Fruit fly (Drosophila melanogaster) whole organism, embryonic: ENCODE data around the gene Ir31a.

ENCODE experiments used
- Ada2b ChIP-seq: fragments of 200-800 bp; sonication (Bioruptor generic); IDR thresholded peaks from 2 replicates; pipeline ENCODE4 v1.3.6; 2022; ENCODE audit warnings: missing biosample characterization, missing genetic modification characterization
- CG1024 ChIP-seq: fragments of 200-800 bp; sonication (Bioruptor generic); IDR thresholded peaks from 2 replicates; pipeline ENCODE4 v1.3.6; 2022; ENCODE audit warnings: missing biosample characterization, missing genetic modification characterization
- CG11398 ChIP-seq: fragments of 200-800 bp; sonication (Bioruptor generic); optimal IDR thresholded peaks from 2 replicates; lab custom pipeline; 2016; ENCODE audit warnings: missing biosample characterization, missing genetic modification characterization
- CG11456 ChIP-seq: fragments of 200-800 bp; sonication (Bioruptor generic); IDR thresholded peaks from 3 replicates; pipeline ENCODE4 v1.3.6; 2022; ENCODE audit warnings: missing biosample characterization, missing genetic modification characterization
- CG11504 ChIP-seq: fragments of 200-800 bp; sonication (Bioruptor generic); optimal IDR thresholded peaks from 3 replicates; lab custom pipeline; 2019; ENCODE audit warnings: missing biosample characterization, mild to moderate bottlenecking, missing genetic modification characterization, moderate library complexity
- CG12299 ChIP-seq: fragments of 200-800 bp; sonication (Bioruptor generic); optimal IDR thresholded peaks from 2 replicates; lab custom pipeline; 2018; ENCODE audit warnings: missing biosample characterization, mild to moderate bottlenecking, missing genetic modification characterization
- CG12659 ChIP-seq: fragments of 200-800 bp; sonication (Bioruptor generic); optimal IDR thresholded peaks from 3 replicates; lab custom pipeline; 2017; ENCODE audit warnings: mild to moderate bottlenecking, missing biosample characterization, missing genetic modification reagents, missing genetic modification characterization
- CG13624 ChIP-seq: fragments of 200-800 bp; sonication (Bioruptor generic); optimal IDR thresholded peaks from 2 replicates; lab custom pipeline; 2016; ENCODE audit warnings: missing biosample characterization, missing genetic modification characterization
- CG15514 ChIP-seq: fragments of 200-800 bp; sonication (Bioruptor generic); optimal IDR thresholded peaks from 3 replicates; lab custom pipeline; 2017; ENCODE audit warnings: missing biosample characterization, missing genetic modification characterization, mild to moderate bottlenecking, moderate library complexity, missing genetic modification reagents
- CG17385 ChIP-seq: fragments of 200-800 bp; sonication (Bioruptor generic); optimal IDR thresholded peaks from 3 replicates; lab custom pipeline; 2018; ENCODE audit warnings: missing biosample characterization, mild to moderate bottlenecking, missing genetic modification characterization
- CG17802 ChIP-seq: fragments of 200-800 bp; sonication (Bioruptor generic); optimal IDR thresholded peaks from 2 replicates; lab custom pipeline; 2018; ENCODE audit warnings: missing biosample characterization, mild to moderate bottlenecking, missing genetic modification characterization, moderate library complexity
- CG4360 ChIP-seq: fragments of 200-800 bp; sonication (Bioruptor generic); IDR thresholded peaks from 2 replicates; pipeline ENCODE4 v1.3.6; 2022; ENCODE audit warnings: missing biosample characterization, missing genetic modification characterization
- CG4854 ChIP-seq: fragments of 200-800 bp; sonication (Bioruptor generic); optimal IDR thresholded peaks from 2 replicates; lab custom pipeline; 2016; ENCODE audit warnings: missing biosample characterization, missing genetic modification characterization, inconsistent platforms
- CG6175 ChIP-seq: fragments of 200-800 bp; sonication (Bioruptor generic); IDR thresholded peaks from 3 replicates; pipeline ENCODE4 v1.3.6; 2022; ENCODE audit warnings: missing biosample characterization, missing genetic modification characterization
- CG6254 ChIP-seq: fragments of 200-800 bp; sonication (Bioruptor generic); optimal IDR thresholded peaks from 3 replicates; lab custom pipeline; 2017; ENCODE audit warnings: mild to moderate bottlenecking, missing biosample characterization, missing genetic modification reagents, missing genetic modification characterization
- CG6272 ChIP-seq: fragments of 200-800 bp; sonication (Bioruptor generic); IDR thresholded peaks from 2 replicates; pipeline ENCODE4 v1.3.6; 2022; ENCODE audit warnings: missing biosample characterization, missing genetic modification characterization
- CG6791 ChIP-seq: fragments of 200-800 bp; sonication (Bioruptor generic); IDR thresholded peaks from 3 replicates; pipeline ENCODE4 v1.3.6; 2022; ENCODE audit warnings: missing biosample characterization, missing genetic modification characterization; ENCODE audit not compliant: partially characterized antibody
- CG9817 ChIP-seq: fragments of 200-800 bp; sonication (Bioruptor generic); optimal IDR thresholded peaks from 2 replicates; lab custom pipeline; 2018; ENCODE audit warnings: missing biosample characterization, mild to moderate bottlenecking, missing genetic modification characterization, moderate library complexity
- Dfd ChIP-seq, 2 experiments: fragments of >200 bp; optimal IDR thresholded peaks; 2 replicates each; lab custom pipeline; 2017; ENCODE audit warnings: missing biosample characterization in 2 of 2, missing genetic modification characterization in 2 of 2
- Dp ChIP-seq: fragments of 200-800 bp; sonication (Bioruptor generic); optimal IDR thresholded peaks from 2 replicates; lab custom pipeline; 2018; ENCODE audit warnings: missing biosample characterization, mild to moderate bottlenecking, missing genetic modification characterization, moderate library complexity
- HLH3B ChIP-seq: fragments of 200-800 bp; sonication (Bioruptor generic); IDR thresholded peaks from 2 replicates; pipeline ENCODE4 v1.3.6; 2022; ENCODE audit warnings: missing biosample characterization, missing genetic modification characterization
- Hmr ChIP-seq: fragments of 200-800 bp; sonication (Bioruptor generic); optimal IDR thresholded peaks from 3 replicates; lab custom pipeline; 2017; ENCODE audit warnings: mild to moderate bottlenecking, missing biosample characterization, missing genetic modification reagents, missing genetic modification characterization
- MBD-R2 ChIP-seq: fragments of 200-800 bp; sonication (Bioruptor generic); IDR thresholded peaks from 2 replicates; pipeline ENCODE4 v1.3.6; 2022; ENCODE audit warnings: missing biosample characterization, missing genetic modification characterization
- Max ChIP-seq: fragments of 200-800 bp; sonication (Bioruptor generic); optimal IDR thresholded peaks from 2 replicates; lab custom pipeline; 2016; ENCODE audit warnings: missing biosample characterization, mild to moderate bottlenecking, missing genetic modification characterization
- Mes4 ChIP-seq: fragments of 200-800 bp; sonication (Bioruptor generic); optimal IDR thresholded peaks from 2 replicates; lab custom pipeline; 2016; ENCODE audit warnings: missing biosample characterization, missing genetic modification characterization
- Optix ChIP-seq: fragments of 200-800 bp; sonication (Bioruptor generic); IDR thresholded peaks from 3 replicates; pipeline ENCODE4 v1.3.6; 2022; ENCODE audit warnings: missing biosample characterization, missing genetic modification characterization
- Rx ChIP-seq: fragments of 200-800 bp; sonication (Bioruptor generic); IDR thresholded peaks from 2 replicates; pipeline ENCODE4 v1.3.6; 2022; ENCODE audit warnings: missing biosample characterization, missing genetic modification characterization
- Sry-δ ChIP-seq: fragments of 200-800 bp; sonication (Bioruptor generic); optimal IDR thresholded peaks from 2 replicates; lab custom pipeline; 2016; ENCODE audit warnings: missing biosample characterization, missing genetic modification characterization
- Ssrp ChIP-seq: fragments of 200-800 bp; sonication (Bioruptor generic); optimal IDR thresholded peaks from 2 replicates; lab custom pipeline; 2018; ENCODE audit warnings: missing biosample characterization, mild to moderate bottlenecking, missing genetic modification characterization, moderate library complexity
- abd-A ChIP-seq: fragments of 200-800 bp; sonication (Bioruptor generic); optimal IDR thresholded peaks from 3 replicates; lab custom pipeline; 2019; ENCODE audit warnings: missing biosample characterization, mild to moderate bottlenecking, missing genetic modification characterization, moderate library complexity
- ato ChIP-seq: fragments of 200-800 bp; sonication (Bioruptor generic); IDR thresholded peaks from 2 replicates; pipeline ENCODE4 v1.3.6; 2022; ENCODE audit warnings: missing biosample characterization, missing genetic modification characterization; ENCODE audit not compliant: partially characterized antibody
- az2 ChIP-seq: fragments of 200-800 bp; sonication (Bioruptor generic); optimal IDR thresholded peaks from 3 replicates; lab custom pipeline; 2016; ENCODE audit warnings: missing biosample characterization, missing genetic modification characterization
- bab2 ChIP-seq: fragments of 200-800 bp; sonication (Bioruptor generic); optimal IDR thresholded peaks from 2 replicates; lab custom pipeline; 2016; ENCODE audit warnings: missing biosample characterization, missing genetic modification characterization
- cato ChIP-seq: fragments of 200-800 bp; sonication (Bioruptor generic); optimal IDR thresholded peaks from 2 replicates; lab custom pipeline; 2016; ENCODE audit warnings: missing biosample characterization, missing genetic modification characterization, borderline replicate concordance
- chinmo ChIP-seq: fragments of 200-800 bp; sonication (Bioruptor generic); IDR thresholded peaks from 4 replicates; pipeline ENCODE4 v1.3.6; 2022; ENCODE audit warnings: missing biosample characterization, missing genetic modification characterization; ENCODE audit not compliant: partially characterized antibody
- ci ChIP-seq: fragments of 200-800 bp; sonication (Bioruptor generic); IDR thresholded peaks from 3 replicates; pipeline ENCODE4 v1.3.6; 2022; ENCODE audit warnings: missing biosample characterization, missing genetic modification characterization
- cwo ChIP-seq: fragments of 200-800 bp; sonication (Bioruptor generic); optimal IDR thresholded peaks from 3 replicates; lab custom pipeline; 2017; ENCODE audit warnings: missing biosample characterization, missing genetic modification characterization, mild to moderate bottlenecking, moderate library complexity, missing genetic modification reagents
- dan ChIP-seq: fragments of 200-800 bp; sonication (Bioruptor generic); IDR thresholded peaks from 2 replicates; pipeline ENCODE4 v1.3.6; 2022; ENCODE audit warnings: missing biosample characterization, missing genetic modification characterization
- jumu ChIP-seq: fragments of 200-800 bp; sonication (Bioruptor generic); optimal IDR thresholded peaks from 3 replicates; lab custom pipeline; 2016; ENCODE audit warnings: missing biosample characterization, missing genetic modification characterization
- luna ChIP-seq: fragments of 200-800 bp; sonication (Bioruptor generic); optimal IDR thresholded peaks from 2 replicates; lab custom pipeline; 2016; ENCODE audit warnings: missing biosample characterization, missing genetic modification characterization
- maf-S ChIP-seq: fragments of 200-800 bp; sonication (Bioruptor generic); optimal IDR thresholded peaks from 2 replicates; lab custom pipeline; 2016; ENCODE audit warnings: missing biosample characterization, missing genetic modification characterization
- odd ChIP-seq: fragments of 200-800 bp; sonication (Bioruptor generic); optimal IDR thresholded peaks from 2 replicates; lab custom pipeline; 2017; ENCODE audit warnings: missing biosample characterization, mild to moderate bottlenecking, missing genetic modification characterization
- pan ChIP-seq, 4 experiments: fragments of >200 bp in 3 of 4; fragments of 200-800 bp in 1 of 4; sonication (Bioruptor generic) in 1 of 4; optimal IDR thresholded peaks in 3 of 4; IDR thresholded peaks in 1 of 4; 2 replicates each; pipeline versions ENCODE4 v1.3.6 to Lab custom; 2017 to 2022; ENCODE audit warnings: missing biosample characterization in 2 of 4, missing genetic modification characterization in 2 of 4, mixed read lengths in 1 of 4
- pzg ChIP-seq: fragments of 200-800 bp; sonication (Bioruptor generic); optimal IDR thresholded peaks from 3 replicates; lab custom pipeline; 2018; ENCODE audit warnings: missing biosample characterization, mild to moderate bottlenecking, missing genetic modification characterization, moderate library complexity
- sc ChIP-seq, 3 experiments: fragments of >200 bp in 2 of 3; fragments of 200-800 bp in 1 of 3; sonication (Bioruptor generic) in 1 of 3; optimal IDR thresholded peaks; 2 replicates in 2 of 3; 3 replicates in 1 of 3; lab custom pipeline; 2017; ENCODE audit warnings: mild to moderate bottlenecking in 1 of 3, missing biosample characterization in 1 of 3, missing genetic modification characterization in 1 of 3, missing genetic modification reagents in 1 of 3
- schlank ChIP-seq: fragments of 200-800 bp; sonication (Bioruptor generic); optimal IDR thresholded peaks from 2 replicates; lab custom pipeline; 2018; ENCODE audit warnings: missing biosample characterization, mild to moderate bottlenecking, missing genetic modification characterization
- scrt ChIP-seq: fragments of 200-800 bp; sonication (Bioruptor generic); optimal IDR thresholded peaks from 2 replicates; lab custom pipeline; 2018; ENCODE audit warnings: missing biosample characterization, mild to moderate bottlenecking, missing genetic modification characterization, moderate library complexity
- twi ChIP-seq: fragments of 200-800 bp; optimal IDR thresholded peaks from 2 replicates; lab custom pipeline; 2019; ENCODE audit warnings: missing biosample characterization, mild to moderate bottlenecking, missing genetic modification characterization, moderate library complexity
- zf30C ChIP-seq: fragments of 200-800 bp; sonication (Bioruptor generic); optimal IDR thresholded peaks from 3 replicates; lab custom pipeline; 2018; ENCODE audit warnings: missing biosample characterization, mild to moderate bottlenecking, missing genetic modification characterization

The Ir31a gene

dm6 chr2L:10403803-10404315 lies 1.5 kb upstream of the Ir31a start (continued):
- peak; percentile 32; the same call in 1 of the 3 replicates for TF ChIP-seq CG6791 (GFP tag; lab: Robert Waterston, UW)
- no peak for TF ChIP-seq odd
- no peak for TF ChIP-seq ato (GFP tag; lab: Robert Waterston, UW)
- no peak for TF ChIP-seq CG9817 (tag; lab: Kevin White, UChicago)
- no peak for TF ChIP-seq pan (optimal IDR thresholded peaks at IDR 0.05; lab: Kevin White, UChicago)
- no peak for TF ChIP-seq pan (GFP tag; optimal IDR thresholded peaks at IDR 0.05 in 1 of 2, IDR thresholded peaks at IDR 0.05 in 1 of 2)
- no peak for TF ChIP-seq chinmo
- TF ChIP-seq bab2: no peak
- TF ChIP-seq pzg (GFP tag; lab: Kevin White, UChicago): peak; percentile 33
- no peak for TF ChIP-seq CG6254
- TF ChIP-seq Dfd (GFP tag; optimal IDR thresholded peaks at IDR 0.05; lab: Kevin White, UChicago): no peak
- no peak for TF ChIP-seq Hmr (GFP tag; lab: Kevin White, UChicago)
- TF ChIP-seq CG12659 (GFP tag; lab: Kevin White, UChicago): peak; percentile 57
- TF ChIP-seq ci (GFP tag; lab: Robert Waterston, UW): no peak
- TF ChIP-seq maf-S: no peak
- TF ChIP-seq CG1024 (GFP tag; lab: Robert Waterston, UW): no peak
- no peak for TF ChIP-seq twi (tag; lab: Kevin White, UChicago)
- TF ChIP-seq CG17802 (tag; lab: Kevin White, UChicago): peak; percentile 25
- TF ChIP-seq CG15514 (GFP tag; lab: Kevin White, UChicago): no peak
- TF ChIP-seq Dp: no peak
- no peak for TF ChIP-seq scrt
- peak; percentile 52 for TF ChIP-seq Sry-δ (GFP tag; lab: Kevin White, UChicago)
- TF ChIP-seq abd-A (tag; lab: Kevin White, UChicago): no peak
- TF ChIP-seq MBD-R2: peak; percentile 52
- no peak for TF ChIP-seq schlank (tag; lab: Kevin White, UChicago)
- no peak for TF ChIP-seq Mes4
- no peak for TF ChIP-seq CG11456 (GFP tag; lab: Robert Waterston, UW)

DNA sequence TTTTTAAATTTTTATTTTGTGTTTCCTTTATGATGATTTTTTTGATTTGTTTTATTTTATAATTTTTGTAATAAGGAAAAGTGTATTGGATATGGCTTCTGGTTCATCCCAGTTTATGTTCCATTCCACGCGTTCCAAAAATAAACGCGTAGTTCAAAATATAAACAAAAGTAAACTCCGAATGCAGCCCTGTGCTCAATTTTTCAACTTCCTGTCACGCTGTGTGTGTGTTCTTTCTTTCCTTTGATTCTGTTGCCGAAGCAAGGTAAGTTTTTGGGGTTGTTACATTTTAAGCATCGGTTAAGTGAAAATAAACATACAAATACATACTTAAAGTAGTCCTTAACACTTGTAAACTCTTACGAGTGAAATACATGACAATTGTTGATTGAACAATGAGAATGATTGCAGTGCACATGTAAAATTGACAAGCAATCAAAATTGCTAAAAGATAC lies 2.8 kb downstream of the Ir31a start, which contains the start of the genes Ip259 and RpS27A:
Gene Ip259 (plus strand): TSS at position 231 of the 455 bp plus-strand sequence.
Gene RpS27A (plus strand): TSS at position 231 of the 455 bp plus-strand sequence.
- no peak for TF ChIP-seq dan (GFP tag; lab: Robert Waterston, UW)
- no peak for TF ChIP-seq sc (optimal IDR thresholded peaks at IDR 0.05; lab: Kevin White, UChicago)
- TF ChIP-seq sc (GFP tag; optimal IDR thresholded peaks at IDR 0.05; lab: Kevin White, UChicago): peak; percentile 59
- no peak for TF ChIP-seq jumu (GFP tag; lab: Kevin White, UChicago)
- TF ChIP-seq CG11398 (GFP tag; lab: Kevin White, UChicago): peak; percentile 67
- TF ChIP-seq luna (GFP tag; lab: Kevin White, UChicago): peak; percentile 56
- no peak for TF ChIP-seq CG6175
- no peak for TF ChIP-seq CG11504
- peak; percentile 81 for TF ChIP-seq CG17385
- peak; percentile 36 for TF ChIP-seq cato (GFP tag; lab: Kevin White, UChicago)
- peak; percentile 82 for TF ChIP-seq CG13624 (GFP tag; lab: Kevin White, UChicago)
- 0 out of 2 replicates have a peak, but pooled peaks have one; percentile 40 for TF ChIP-seq CG4360 (GFP tag; lab: Robert Waterston, UW)
- no peak for TF ChIP-seq zf30C (GFP tag; lab: Kevin White, UChicago)
- TF ChIP-seq CG6791 (GFP tag; lab: Robert Waterston, UW): no peak
- TF ChIP-seq Rx (GFP tag; lab: Robert Waterston, UW): no peak; the same call in 1 of the 2 replicates
- no peak for TF ChIP-seq cwo
- peak; percentile 73; the same call in 1 of the 2 replicates for TF ChIP-seq HLH3B
- TF ChIP-seq az2: peak; percentile 55
- no peak; the same call in 1 of the 2 replicates for TF ChIP-seq Ada2b (GFP tag; lab: Robert Waterston, UW)
- TF ChIP-seq Max (GFP tag; lab: Kevin White, UChicago): peak; percentile 86
- peak; percentile 61; the same call in 1 of the 2 replicates for TF ChIP-seq CG6272 (GFP tag; lab: Robert Waterston, UW)
- peak; percentile 52 for TF ChIP-seq Ssrp (tag; lab: Kevin White, UChicago)
- TF ChIP-seq CG12299 (tag; lab: Kevin White, UChicago): peak; percentile 64
- TF ChIP-seq Optix (GFP tag; lab: Robert Waterston, UW): peak; percentile 77; the same call in 2 of the 3 replicates
- TF ChIP-seq CG4854 (GFP tag; lab: Kevin White, UChicago): peak; percentile 57
